Worm (Caenorhabditis elegans) whole organism, mixed stage, embryonic: Measurements from ENCODE around the gene bli-5.
"Not testable (repeated sequence)": the region's sequence is repeated elsewhere in the genome, so short reads cannot be mapped to it uniquely, and the experiment has no call there.

Experiments used
- M03D4.4 ChIP-seq: sonication (generic microtip); optimal IDR thresholded peaks from 2 replicates; lab custom pipeline; 2017; ENCODE audit warnings: mild to moderate bottlenecking, missing genetic modification characterization, missing compliant biosample characterization
- bed-3 ChIP-seq: fragments of 200-800 bp; sonication (Bioruptor generic); optimal IDR thresholded peaks from 3 replicates; lab custom pipeline; 2018; ENCODE audit warnings: mild to moderate bottlenecking, missing genetic modification characterization, moderate library complexity, missing compliant biosample characterization
- blmp-1 ChIP-seq: fragments of 150-350 bp; optimal IDR thresholded peaks from 2 replicates; lab custom pipeline; 2014; ENCODE audit warnings: missing biosample characterization, missing genetic modification characterization
- ceh-39 ChIP-seq: fragments of 150-350 bp; optimal IDR thresholded peaks from 2 replicates; lab custom pipeline; 2014; ENCODE audit warnings: missing biosample characterization, missing genetic modification characterization
- ceh-43 ChIP-seq: fragments of 200-800 bp; sonication (Bioruptor generic); optimal IDR thresholded peaks from 2 replicates; lab custom pipeline; 2018; ENCODE audit warnings: mild to moderate bottlenecking, missing genetic modification characterization, moderate library complexity, missing compliant biosample characterization
- ceh-83 ChIP-seq: fragments of 200-800 bp; sonication (Bioruptor generic); optimal IDR thresholded peaks from 2 replicates; lab custom pipeline; 2018; ENCODE audit warnings: mild to moderate bottlenecking, missing genetic modification characterization, missing compliant biosample characterization
- ces-1 ChIP-seq: fragments of 150-350 bp; optimal IDR thresholded peaks from 2 replicates; lab custom pipeline; 2014; ENCODE audit warnings: missing biosample characterization, missing genetic modification reagents, missing genetic modification characterization
- cnd-1 ChIP-seq: fragments of 200-800 bp; sonication (Bioruptor generic); optimal IDR thresholded peaks from 2 replicates; lab custom pipeline; 2018; ENCODE audit warnings: mild to moderate bottlenecking, missing genetic modification characterization, missing compliant biosample characterization
- drap-1 ChIP-seq: fragments of 200-800 bp; sonication (Bioruptor generic); optimal IDR thresholded peaks from 3 replicates; lab custom pipeline; 2018; ENCODE audit warnings: mild to moderate bottlenecking, missing genetic modification characterization, missing compliant biosample characterization
- elt-3 ChIP-seq: fragments of 150-350 bp; optimal IDR thresholded peaks from 2 replicates; lab custom pipeline; 2014; ENCODE audit warnings: missing biosample characterization, missing genetic modification characterization
- flh-1 ChIP-seq: fragments of 200-800 bp; sonication (Bioruptor generic); optimal IDR thresholded peaks from 2 replicates; lab custom pipeline; 2018; ENCODE audit warnings: mild to moderate bottlenecking, missing genetic modification characterization, moderate library complexity, missing compliant biosample characterization
- ham-2 ChIP-seq: fragments of 200-800 bp; sonication (Bioruptor generic); optimal IDR thresholded peaks from 2 replicates; lab custom pipeline; 2018; ENCODE audit warnings: mild to moderate bottlenecking, missing genetic modification characterization, missing compliant biosample characterization
- hlh-1 ChIP-seq: fragments of 150-350 bp; optimal IDR thresholded peaks from 2 replicates; lab custom pipeline; 2014; ENCODE audit warnings: missing biosample characterization, missing genetic modification reagents, missing genetic modification characterization
- lin-13 ChIP-seq: fragments of 150-350 bp; optimal IDR thresholded peaks from 2 replicates; lab custom pipeline; 2014; ENCODE audit warnings: missing biosample characterization, missing genetic modification characterization
- lin-32 ChIP-seq: fragments of 200-800 bp; sonication (Bioruptor generic); optimal IDR thresholded peaks from 2 replicates; lab custom pipeline; 2018; ENCODE audit warnings: mild to moderate bottlenecking, missing genetic modification characterization, missing compliant biosample characterization
- lsy-2 ChIP-seq: fragments of 150-350 bp; optimal IDR thresholded peaks from 2 replicates; lab custom pipeline; 2014; ENCODE audit warnings: missing biosample characterization, missing genetic modification characterization
- mep-1 ChIP-seq: fragments of 150-350 bp; optimal IDR thresholded peaks from 2 replicates; lab custom pipeline; 2017; ENCODE audit warnings: missing biosample characterization, missing genetic modification reagents, missing genetic modification characterization, inconsistent platforms
- mls-2 ChIP-seq: sonication (generic microtip); optimal IDR thresholded peaks from 2 replicates; lab custom pipeline; 2016; ENCODE audit warnings: mild to moderate bottlenecking, missing genetic modification characterization, moderate library complexity, missing compliant biosample characterization
- nhr-12 ChIP-seq: fragments of 150-350 bp; optimal IDR thresholded peaks from 2 replicates; lab custom pipeline; 2014; ENCODE audit warnings: missing biosample characterization, missing genetic modification characterization
- nhr-2 ChIP-seq: fragments of 150-350 bp; optimal IDR thresholded peaks from 2 replicates; lab custom pipeline; 2014; ENCODE audit warnings: missing biosample characterization, missing genetic modification characterization
- nhr-237 ChIP-seq: fragments of 150-350 bp; optimal IDR thresholded peaks from 2 replicates; lab custom pipeline; 2014; ENCODE audit warnings: missing biosample characterization, missing genetic modification characterization
- nhr-28 ChIP-seq: fragments of 150-350 bp; optimal IDR thresholded peaks from 2 replicates; lab custom pipeline; 2014; ENCODE audit warnings: missing biosample characterization, missing genetic modification characterization
- pha-4 ChIP-seq: fragments of 150-350 bp; optimal IDR thresholded peaks from 2 replicates; lab custom pipeline; 2018; ENCODE audit warnings: missing biosample characterization, missing genetic modification reagents, missing genetic modification characterization
- sem-2 ChIP-seq: fragments of 200-800 bp; sonication (Bioruptor generic); optimal IDR thresholded peaks from 2 replicates; lab custom pipeline; 2018; ENCODE audit warnings: mild to moderate bottlenecking, missing genetic modification characterization, missing compliant biosample characterization
- snpc-4 ChIP-seq: fragments of 150-350 bp; optimal IDR thresholded peaks from 2 replicates; lab custom pipeline; 2014; ENCODE audit warnings: missing biosample characterization, missing genetic modification characterization
- sptf-1 ChIP-seq: sonication (generic microtip); optimal IDR thresholded peaks from 2 replicates; lab custom pipeline; 2017; ENCODE audit warnings: mild to moderate bottlenecking, missing genetic modification characterization, moderate library complexity, missing compliant biosample characterization
- tbx-8 ChIP-seq: fragments of 200-800 bp; sonication (Bioruptor generic); optimal IDR thresholded peaks from 2 replicates; lab custom pipeline; 2018; ENCODE audit warnings: mild to moderate bottlenecking, missing genetic modification characterization, moderate library complexity, missing compliant biosample characterization
- unc-120 ChIP-seq: sonication (generic microtip); optimal IDR thresholded peaks from 2 replicates; lab custom pipeline; 2017; ENCODE audit warnings: missing genetic modification characterization, missing compliant biosample characterization; ENCODE audit not compliant: poor library complexity, severe bottlenecking
- unc-39 ChIP-seq: fragments of 150-350 bp; optimal IDR thresholded peaks from 2 replicates; lab custom pipeline; 2014; ENCODE audit warnings: missing biosample characterization, missing genetic modification characterization
- unc-62 ChIP-seq: fragments of 150-350 bp; optimal IDR thresholded peaks from 2 replicates; lab custom pipeline; 2014; ENCODE audit warnings: missing biosample characterization, missing genetic modification reagents, missing genetic modification characterization
- ztf-11 ChIP-seq: fragments of 150-350 bp; optimal IDR thresholded peaks from 2 replicates; lab custom pipeline; 2014; ENCODE audit warnings: missing biosample characterization, missing genetic modification characterization

Gene bli-5

DNA sequence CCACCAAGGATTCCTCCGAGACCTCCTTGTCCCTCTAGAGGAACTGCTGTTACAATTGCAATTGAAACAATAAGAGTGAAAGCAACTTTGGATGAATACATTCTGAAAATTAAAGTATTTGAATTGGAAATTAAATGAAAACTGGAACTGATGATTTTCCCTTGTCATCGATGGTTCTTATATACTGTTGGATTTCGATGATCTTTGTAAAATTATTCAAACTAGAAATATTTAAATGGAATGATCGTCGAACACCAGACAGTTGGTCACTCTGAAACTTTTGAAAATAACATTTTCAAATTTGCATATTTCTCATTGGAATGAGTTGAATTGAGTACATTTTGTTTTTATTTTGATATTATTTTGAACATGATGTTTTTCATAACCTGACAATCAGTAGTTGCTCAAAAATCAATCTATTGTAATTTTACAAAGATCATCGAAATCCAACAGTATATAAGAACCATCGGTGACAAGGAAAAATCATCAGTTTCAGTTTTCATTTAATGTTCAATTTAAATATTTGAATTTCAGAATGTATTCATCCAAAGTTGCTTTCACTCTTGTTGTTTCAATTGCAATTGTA is 27.8 kb downstream of the bli-5 start, which contains the start of the genes srlf-9 and srlf-10:
TSS of gene srlf-9 (minus strand) at position 101 of the 586 bp plus-strand sequence.
TSS of gene srlf-10 (plus strand) at position 536 of the 586 bp plus-strand sequence.
- not testable (repeated sequence) for TF ChIP-seq ceh-43 (GFP tag; lab: Kevin White, UChicago); ces-1 (GFP tag; lab: Kevin White, UChicago); hlh-1 (tag; lab: Kevin White, UChicago)

DNA sequence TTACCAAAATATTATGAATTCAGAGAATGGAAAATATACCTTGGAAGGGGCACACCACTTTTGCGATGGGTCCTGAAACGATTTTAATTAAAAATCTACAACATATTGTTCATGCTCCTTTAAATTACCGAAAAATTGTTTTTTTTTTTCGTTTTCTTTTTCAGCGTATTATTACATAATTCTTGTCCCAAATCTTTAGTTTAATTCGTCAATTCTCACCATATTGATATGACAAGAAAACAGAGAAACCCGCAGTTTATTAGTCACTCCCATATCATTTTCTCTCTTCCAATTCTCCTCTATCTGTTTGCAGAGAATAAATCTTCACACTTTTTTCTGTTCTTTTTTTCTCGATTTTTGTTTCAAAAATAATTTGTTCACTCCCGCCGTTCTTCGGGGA is 34.3 kb downstream of the bli-5 start, which contains the start of gene F11F1.1:
TSS of gene F11F1.1 (plus strand) at position 301 of the 400 bp plus-strand sequence.
- TF ChIP-seq sem-2 (GFP tag; lab: Kevin White, UChicago) (no peak), ceh-43 (GFP tag; lab: Kevin White, UChicago) (no peak), nhr-12 (no peak), nhr-237 (tag; lab: Kevin White, UChicago) (no peak), lin-13 (tag; lab: Kevin White, UChicago) (no peak), nhr-28 (tag; lab: Kevin White, UChicago) (no peak), elt-3 (tag; lab: Kevin White, UChicago) (no peak), unc-62 (GFP tag; lab: Kevin White, UChicago) (no peak), snpc-4 (tag; lab: Kevin White, UChicago) (no peak), unc-39 (tag; lab: Kevin White, UChicago) (no peak), ces-1 (GFP tag; lab: Kevin White, UChicago) (no peak), nhr-2 (tag; lab: Kevin White, UChicago) (no peak), cnd-1 (tag; lab: Kevin White, UChicago) (no peak), ceh-83 (no peak), mep-1 (tag; lab: Kevin White, UChicago) (no peak), sptf-1 (tag; lab: Kevin White, UChicago) (no peak), blmp-1 (tag; lab: Kevin White, UChicago) (no peak), lin-32 (no peak)

DNA sequence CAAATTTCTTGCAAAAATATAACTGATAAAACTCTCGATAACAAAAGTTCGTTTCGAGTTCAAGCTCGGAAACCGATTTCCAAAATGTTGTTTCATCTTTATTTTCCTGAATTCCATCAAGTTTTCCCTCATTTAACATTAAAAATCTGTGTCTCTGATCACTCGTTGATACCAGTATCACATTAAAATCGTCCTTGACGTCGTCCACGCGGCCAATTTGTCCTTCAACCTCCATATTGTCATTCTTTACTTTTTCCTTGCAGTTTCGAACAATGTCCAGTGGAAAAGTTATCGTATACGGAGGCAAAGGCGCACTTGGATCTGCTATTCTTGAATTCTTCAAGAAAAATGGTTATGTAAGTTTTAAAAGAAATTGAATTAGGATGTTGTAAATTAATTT is 35.9 kb downstream of the bli-5 start, which contains the start of gene qdpr-1:
TSS of gene qdpr-1 (plus strand) at position 264 of the 400 bp plus-strand sequence.
- no peak for TF ChIP-seq ham-2 (GFP tag; lab: Kevin White, UChicago)
- TF ChIP-seq, all 35 proteins: peak for 0

DNA sequence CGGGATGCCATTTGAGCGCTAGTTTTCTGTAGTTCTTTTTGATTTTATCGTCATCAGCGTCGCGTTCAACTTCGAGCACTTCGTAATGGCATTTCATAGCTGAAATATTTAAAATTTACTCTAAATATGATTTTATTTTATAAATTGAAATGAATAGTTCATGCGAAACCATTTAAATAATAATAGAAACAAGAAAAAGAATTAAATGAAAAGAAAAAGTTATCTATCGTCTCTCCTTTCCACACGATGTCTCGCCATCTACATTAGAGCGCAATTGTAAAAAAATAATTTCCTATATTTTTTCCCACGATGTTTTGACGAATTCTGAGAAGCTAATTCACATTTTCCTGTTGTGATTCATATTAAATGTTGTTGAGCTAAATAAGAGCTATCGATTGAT is 36.3 kb downstream of the bli-5 start, which contains the start of gene dnj-17:
TSS of gene dnj-17 (minus strand) at position 101 of the 400 bp plus-strand sequence.
- TF ChIP-seq ces-1 (GFP tag; lab: Kevin White, UChicago) (peak; percentile 13), unc-120 (tag; lab: Kevin White, UChicago) (no peak), ztf-11 (tag; lab: Kevin White, UChicago) (no peak)

DNA sequence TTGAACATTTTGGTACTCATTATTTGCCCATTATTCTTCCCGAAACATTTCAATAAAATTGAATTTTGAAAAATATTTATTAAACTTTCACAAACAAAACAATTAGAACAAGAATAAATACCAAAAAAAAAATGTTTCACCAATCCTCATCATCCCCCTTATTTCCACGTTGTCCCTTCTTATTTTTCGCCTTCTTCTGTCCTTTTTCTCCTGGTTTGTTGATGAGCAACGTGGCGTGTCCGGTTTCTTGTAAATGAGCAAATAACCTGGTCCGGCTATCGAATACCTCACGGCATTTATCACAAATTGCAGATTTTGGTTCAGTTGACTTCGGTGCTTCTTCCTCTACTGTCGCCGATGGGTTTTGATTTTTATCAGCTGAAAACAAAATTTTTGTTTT is 38.8 kb downstream of the bli-5 start:
- no peak for TF ChIP-seq mls-2 (tag; lab: Kevin White, UChicago)
- no peak for TF ChIP-seq flh-1
- no peak for TF ChIP-seq M03D4.4
- TF ChIP-seq ceh-83: no peak
- no peak for TF ChIP-seq nhr-28 (tag; lab: Kevin White, UChicago)
- TF ChIP-seq lin-32: no peak
- TF ChIP-seq drap-1 (GFP tag; lab: Kevin White, UChicago): no peak
- TF ChIP-seq unc-39 (tag; lab: Kevin White, UChicago): no peak
- TF ChIP-seq mep-1 (tag; lab: Kevin White, UChicago): no peak
- TF ChIP-seq sem-2 (GFP tag; lab: Kevin White, UChicago): no peak
- TF ChIP-seq ceh-43 (GFP tag; lab: Kevin White, UChicago): no peak
- no peak for TF ChIP-seq bed-3 (GFP tag; lab: Kevin White, UChicago)
- no peak for TF ChIP-seq lsy-2 (tag; lab: Kevin White, UChicago)

DNA sequence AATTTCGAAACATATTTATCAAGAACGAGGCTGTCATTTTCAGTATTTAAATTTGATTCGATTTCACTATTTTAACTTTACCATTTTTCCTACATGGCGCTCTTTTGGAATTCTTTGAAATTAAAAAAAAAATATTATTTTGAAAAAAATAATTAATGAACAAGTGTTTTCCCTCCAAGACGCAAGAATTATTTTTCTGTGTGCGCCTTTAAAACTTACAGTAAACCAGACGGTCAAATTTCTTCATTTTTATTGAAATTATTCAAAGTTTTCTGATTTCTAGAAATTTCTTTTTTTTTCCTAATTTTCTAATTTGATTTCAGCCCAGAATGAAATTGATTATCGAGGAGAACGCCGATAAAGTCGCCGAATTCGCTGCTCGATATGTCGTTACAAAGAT is 40.5 kb downstream of the bli-5 start, which contains the start of gene T03F6.3:
TSS of gene T03F6.3 (plus strand) at position 318 of the 400 bp plus-strand sequence.
- TF ChIP-seq tbx-8 (GFP tag; lab: Kevin White, UChicago) (no peak), M03D4.4 (no peak), ceh-43 (GFP tag; lab: Kevin White, UChicago) (no peak), nhr-2 (tag; lab: Kevin White, UChicago) (no peak), elt-3 (tag; lab: Kevin White, UChicago) (no peak), ceh-39 (tag; lab: Kevin White, UChicago) (no peak), mls-2 (tag; lab: Kevin White, UChicago) (no peak), flh-1 (no peak), sptf-1 (tag; lab: Kevin White, UChicago) (no peak), lsy-2 (tag; lab: Kevin White, UChicago) (no peak), mep-1 (tag; lab: Kevin White, UChicago) (no peak), ham-2 (GFP tag; lab: Kevin White, UChicago) (no peak), unc-120 (tag; lab: Kevin White, UChicago) (no peak), pha-4 (tag; lab: Kevin White, UChicago) (no peak), blmp-1 (tag; lab: Kevin White, UChicago) (no peak), nhr-237 (tag; lab: Kevin White, UChicago) (no peak)
